Worm (Caenorhabditis elegans) whole organism, L4 larva: ENCODE results near the gene spo-11.

Experiments used
- D1046.2 ChIP-seq: fragments of 200-800 bp; sonication (Bioruptor generic); IDR thresholded peaks from 2 replicates; pipeline ENCODE4 v1.3.6; 2022; ENCODE audit warnings: missing genetic modification characterization, missing compliant biosample characterization
- F26F4.8 ChIP-seq: fragments of 200-800 bp; sonication (Bioruptor generic); conservative IDR thresholded peaks from 2 replicates; pipeline ENCODE4 v1.3.6; 2022; ENCODE audit warnings: missing genetic modification characterization, missing compliant biosample characterization
- F49E8.2 ChIP-seq: sonication (generic microtip); optimal IDR thresholded peaks from 2 replicates; lab custom pipeline; 2016; ENCODE audit warnings: missing compliant biosample characterization, mild to moderate bottlenecking, missing genetic modification characterization, borderline replicate concordance
- R02D3.7 ChIP-seq: fragments of 150-350 bp; sonication (generic microtip); optimal IDR thresholded peaks from 3 replicates; lab custom pipeline; 2014; ENCODE audit warnings: missing biosample characterization, missing genetic modification characterization
- T26A8.4 ChIP-seq: fragments of 200-800 bp; sonication (Bioruptor generic); IDR thresholded peaks from 2 replicates; pipeline ENCODE4 v1.3.6; 2022; ENCODE audit warnings: missing genetic modification characterization, missing compliant biosample characterization
- ZK546.5 ChIP-seq, 2 experiments: sonication (generic microtip); optimal IDR thresholded peaks; 2 replicates each; lab custom pipeline; 2017; ENCODE audit warnings: missing biosample characterization in 2 of 2, missing genetic modification characterization in 2 of 2
- aly-2 ChIP-seq: sonication (generic microtip); optimal IDR thresholded peaks from 2 replicates; lab custom pipeline; 2018; ENCODE audit warnings: missing biosample characterization, missing genetic modification characterization
- attf-4 ChIP-seq: sonication (generic microtip); optimal IDR thresholded peaks from 3 replicates; lab custom pipeline; 2017; ENCODE audit warnings: missing biosample characterization, missing genetic modification characterization
- ceh-28 ChIP-seq: fragments of 150-350 bp; optimal IDR thresholded peaks from 2 replicates; lab custom pipeline; 2014; ENCODE audit warnings: missing biosample characterization, missing genetic modification reagents, missing genetic modification characterization
- ceh-32 ChIP-seq: sonication (generic microtip); optimal IDR thresholded peaks from 2 replicates; lab custom pipeline; 2016; ENCODE audit warnings: mild to moderate bottlenecking, missing genetic modification characterization, missing compliant biosample characterization; ENCODE audit not compliant: poor library complexity
- daf-12 ChIP-seq: fragments of 150-350 bp; optimal IDR thresholded peaks from 2 replicates; lab custom pipeline; 2014; ENCODE audit warnings: missing biosample characterization, missing genetic modification reagents, missing genetic modification characterization
- daf-16 ChIP-seq, 3 experiments: sonication (generic microtip); optimal IDR thresholded peaks; 2 replicates each; lab custom pipeline; 2016 to 2017; ENCODE audit warnings: missing genetic modification characterization in 3 of 3, missing genetic modification reagents in 3 of 3, mild to moderate bottlenecking in 2 of 3, missing compliant biosample characterization in 2 of 3, missing biosample characterization in 1 of 3, moderate library complexity in 1 of 3
- daf-8 ChIP-seq: fragments of 200-800 bp; sonication (Bioruptor generic); IDR thresholded peaks from 2 replicates; pipeline ENCODE4 v1.3.6; 2022; ENCODE audit warnings: missing genetic modification characterization, missing compliant biosample characterization
- dmd-6 ChIP-seq: fragments of 200-800 bp; sonication (Bioruptor generic); IDR thresholded peaks from 2 replicates; pipeline ENCODE4 v1.3.6; 2022; ENCODE audit warnings: missing genetic modification reagents, missing genetic modification characterization, missing compliant biosample characterization
- dve-1 ChIP-seq: sonication (generic microtip); optimal IDR thresholded peaks from 2 replicates; lab custom pipeline; 2017; ENCODE audit warnings: antibody characterized with exemption, mild to moderate bottlenecking, missing genetic modification characterization, missing compliant biosample characterization; ENCODE audit not compliant: insufficient read depth
- egl-27 ChIP-seq: sonication (generic microtip); optimal IDR thresholded peaks from 3 replicates; lab custom pipeline; 2017; ENCODE audit warnings: missing biosample characterization, missing genetic modification reagents, missing genetic modification characterization
- fkh-10 ChIP-seq: fragments of 150-350 bp; optimal IDR thresholded peaks from 2 replicates; lab custom pipeline; 2014; ENCODE audit warnings: missing biosample characterization, missing genetic modification reagents, missing genetic modification characterization
- fos-1 ChIP-seq: fragments of 150-350 bp; optimal IDR thresholded peaks from 2 replicates; lab custom pipeline; 2014; ENCODE audit warnings: missing biosample characterization, missing genetic modification characterization
- hif-1 ChIP-seq, 2 experiments: sonication (generic microtip); optimal IDR thresholded peaks; 2 replicates each; lab custom pipeline; 2016 to 2017; ENCODE audit warnings: missing compliant biosample characterization in 2 of 2, missing genetic modification characterization in 2 of 2, missing genetic modification reagents in 2 of 2, missing genotype in 2 of 2, mild to moderate bottlenecking in 1 of 2
- hlh-11 ChIP-seq: fragments of 200-800 bp; sonication (Bioruptor generic); optimal IDR thresholded peaks from 2 replicates; lab custom pipeline; 2018; ENCODE audit warnings: mild to moderate bottlenecking, missing genetic modification characterization, missing compliant biosample characterization
- hlh-30 ChIP-seq: sonication (generic microtip); optimal IDR thresholded peaks from 2 replicates; lab custom pipeline; 2017; ENCODE audit warnings: antibody characterized with exemption, mild to moderate bottlenecking, missing genetic modification characterization, missing compliant biosample characterization; ENCODE audit not compliant: insufficient read depth
- jun-1 ChIP-seq: fragments of 150-350 bp; optimal IDR thresholded peaks from 2 replicates; lab custom pipeline; 2014; ENCODE audit warnings: missing biosample characterization, missing genetic modification reagents, missing genetic modification characterization
- lin-1 ChIP-seq: fragments of 200-800 bp; sonication (Bioruptor generic); IDR thresholded peaks from 2 replicates; pipeline ENCODE4 v1.3.6; 2022; ENCODE audit warnings: missing genetic modification reagents, missing genetic modification characterization, missing compliant biosample characterization
- lir-3 ChIP-seq: sonication (generic microtip); optimal IDR thresholded peaks from 2 replicates; lab custom pipeline; 2016; ENCODE audit warnings: mild to moderate bottlenecking, missing genetic modification characterization, missing compliant biosample characterization
- madf-9 ChIP-seq: fragments of 200-800 bp; sonication (Bioruptor generic); conservative IDR thresholded peaks from 2 replicates; pipeline ENCODE4 v1.3.6; 2022; ENCODE audit warnings: missing genetic modification reagents, missing genetic modification characterization, missing compliant biosample characterization
- mes-2 ChIP-seq: sonication (generic microtip); optimal IDR thresholded peaks from 2 replicates; lab custom pipeline; 2016; ENCODE audit warnings: missing genotype, mild to moderate bottlenecking, missing genetic modification characterization, missing compliant biosample characterization; ENCODE audit not compliant: poor library complexity, severe bottlenecking
- mxl-3 ChIP-seq: fragments of 200-800 bp; sonication (Bioruptor generic); optimal IDR thresholded peaks from 2 replicates; lab custom pipeline; 2018; ENCODE audit warnings: mild to moderate bottlenecking, missing genetic modification characterization, missing compliant biosample characterization
- nhr-237 ChIP-seq: sonication (generic microtip); optimal IDR thresholded peaks from 2 replicates; lab custom pipeline; 2017; ENCODE audit warnings: missing biosample characterization, missing genetic modification characterization
- nhr-25 ChIP-seq: sonication (generic microtip); optimal IDR thresholded peaks from 2 replicates; lab custom pipeline; 2017; ENCODE audit warnings: missing genetic modification characterization, mild to moderate bottlenecking, missing compliant biosample characterization, antibody characterized with exemption, moderate library complexity, borderline replicate concordance; ENCODE audit not compliant: insufficient read depth
- pha-4 ChIP-seq, 2 experiments: fragments of 150-350 bp in 1 of 2; fragments of 200-800 bp in 1 of 2; sonication (Bioruptor generic) in 1 of 2; IDR thresholded peaks in 1 of 2; optimal IDR thresholded peaks in 1 of 2; 2 replicates each; pipeline versions ENCODE4 v1.3.6 to Lab custom; 2014 to 2022; ENCODE audit warnings: missing genetic modification characterization in 2 of 2, missing genetic modification reagents in 2 of 2, missing biosample characterization in 1 of 2, missing compliant biosample characterization in 1 of 2
- pqm-1 ChIP-seq: sonication (generic microtip); optimal IDR thresholded peaks from 2 replicates; lab custom pipeline; 2017; ENCODE audit warnings: missing biosample characterization, missing genetic modification characterization
- saeg-2 ChIP-seq: fragments of 200-800 bp; sonication (Bioruptor generic); IDR thresholded peaks from 2 replicates; pipeline ENCODE4 v1.3.6; 2022; ENCODE audit warnings: missing genetic modification reagents, missing genetic modification characterization, missing compliant biosample characterization
- set-16 ChIP-seq: fragments of 200-800 bp; sonication (Bioruptor generic); IDR thresholded peaks from 2 replicates; pipeline ENCODE4 v1.3.6; 2022; ENCODE audit warnings: missing genetic modification reagents, missing genetic modification characterization, missing compliant biosample characterization
- skn-1 ChIP-seq: fragments of 150-350 bp; optimal IDR thresholded peaks from 2 replicates; lab custom pipeline; 2014; ENCODE audit warnings: missing biosample characterization, missing genetic modification characterization
- spr-3 ChIP-seq: fragments of 200-800 bp; sonication (Bioruptor generic); optimal IDR thresholded peaks from 2 replicates; lab custom pipeline; 2018; ENCODE audit warnings: mild to moderate bottlenecking, missing genetic modification characterization, missing compliant biosample characterization
- tra-1 ChIP-seq: fragments of 200-800 bp; sonication (Bioruptor generic); IDR thresholded peaks from 2 replicates; pipeline ENCODE4 v1.3.6; 2022; ENCODE audit warnings: missing genetic modification reagents, missing genetic modification characterization, missing compliant biosample characterization
- unc-39 ChIP-seq: sonication (generic microtip); optimal IDR thresholded peaks from 2 replicates; lab custom pipeline; 2017; ENCODE audit warnings: missing biosample characterization, missing genetic modification characterization
- unc-62 ChIP-seq, 3 experiments: fragments of 150-350 bp in 1 of 3; sonication (generic microtip); optimal IDR thresholded peaks in 2 of 3; peaks in 1 of 3; 1 replicate in 1 of 3; 2 replicates in 2 of 3; lab custom pipeline; 2014 to 2017; ENCODE audit warnings: missing biosample characterization in 3 of 3, missing genetic modification characterization in 3 of 3, missing genetic modification reagents in 3 of 3, missing genotype in 1 of 3
- vab-7 ChIP-seq: fragments of 200-800 bp; sonication (Bioruptor generic); IDR thresholded peaks from 2 replicates; pipeline ENCODE4 v1.3.6; 2022; ENCODE audit warnings: missing genetic modification reagents, missing genetic modification characterization, missing compliant biosample characterization
- zfp-2 ChIP-seq: sonication (generic microtip); optimal IDR thresholded peaks from 2 replicates; lab custom pipeline; 2016; ENCODE audit warnings: mild to moderate bottlenecking, missing genetic modification characterization, missing compliant biosample characterization

Gene spo-11

ce11 chrIV:11118837-11119491 lies 5.7 kb downstream of the spo-11 start, which contains the start of the genes imp-2 and enpl-1 (continued):
- TF ChIP-seq D1046.2 (no peak), unc-62 (GFP tag; optimal IDR thresholded peaks at IDR 0.05 in 1 of 2; lab: Kevin White, UChicago) (peak in 1 of 2 experiments; percentile 96), unc-62 (tag; optimal IDR thresholded peaks at IDR 0.05; lab: Kevin White, UChicago) (no peak), zfp-2 (tag; lab: Kevin White, UChicago) (peak; percentile 16), saeg-2 (peak; percentile 78), pha-4 (GFP tag; IDR thresholded peaks at IDR 0.05; lab: Robert Waterston, UW) (peak; percentile 89), pha-4 (tag; optimal IDR thresholded peaks at IDR 0.05; lab: Kevin White, UChicago) (peak; percentile 33), mes-2 (tag; lab: Kevin White, UChicago) (peak; percentile 83), nhr-25 (tag; lab: Kevin White, UChicago) (peak; percentile 65), ceh-28 (tag; lab: Kevin White, UChicago) (no peak), jun-1 (tag; lab: Kevin White, UChicago) (peak; percentile 71), ZK546.5 (tag; optimal IDR thresholded peaks at IDR 0.05; lab: Kevin White, UChicago) (peak in 1 of 2 experiments; percentile 44), dmd-6 (peak; percentile 88), dve-1 (tag; lab: Kevin White, UChicago) (peak; percentile 93), hif-1 (tag; optimal IDR thresholded peaks at IDR 0.05; lab: Kevin White, UChicago) (peak; percentile 18 to 69), tra-1 (GFP tag; lab: Robert Waterston, UW) (peak; percentile 49; the same call in 1 of the 2 replicates)

- TF ChIP-seq R02D3.7 (tag; lab: Kevin White, UChicago) (no peak), ceh-32 (tag; lab: Kevin White, UChicago) (no peak), spr-3 (no peak)
These were observed 12.0 kb downstream of the spo-11 start, which contains the start of gene clc-9 for ce11 chrIV:11112641-11113040. TSS of gene clc-9 (plus strand) at chrIV:11112941.

ce11 chrIV:11111898-11112297 lies 12.8 kb downstream of the spo-11 start:
- TF ChIP-seq hlh-30 (tag; lab: Kevin White, UChicago): peak; percentile 36
- TF ChIP-seq fos-1: no peak
- TF ChIP-seq, all 104 proteins: peak for 1

ce11 chrIV:11110995-11111619 lies 13.6 kb downstream of the spo-11 start, which contains the start of gene rps-5:
TSS of gene rps-5 (minus strand) at chrIV:11111045.
- TF ChIP-seq lir-3 (tag; lab: Kevin White, UChicago): no peak
- no peak for TF ChIP-seq fkh-10 (GFP tag; lab: Kevin White, UChicago)
- no peak for TF ChIP-seq aly-2
- TF ChIP-seq lin-1: no peak
- TF ChIP-seq daf-16 (GFP tag; optimal IDR thresholded peaks at IDR 0.05; lab: Kevin White, UChicago): no peak
- no peak for TF ChIP-seq daf-16 (tag; optimal IDR thresholded peaks at IDR 0.05; lab: Kevin White, UChicago)
- no peak for TF ChIP-seq F49E8.2
- no peak for TF ChIP-seq set-16 (GFP tag; lab: Robert Waterston, UW)
- no peak for TF ChIP-seq F26F4.8 (GFP tag; lab: Robert Waterston, UW)
- no peak for TF ChIP-seq T26A8.4
- TF ChIP-seq daf-8 (GFP tag; lab: Robert Waterston, UW): no peak
- TF ChIP-seq unc-39 (tag; lab: Kevin White, UChicago): no peak
- peak; percentile 63 for TF ChIP-seq mes-2 (tag; lab: Kevin White, UChicago)
- no peak for TF ChIP-seq madf-9 (GFP tag; lab: Robert Waterston, UW)
- no peak for TF ChIP-seq tra-1 (GFP tag; lab: Robert Waterston, UW)
- TF ChIP-seq nhr-237 (tag; lab: Kevin White, UChicago): no peak
- no peak for TF ChIP-seq zfp-2 (tag; lab: Kevin White, UChicago)
- no peak for TF ChIP-seq daf-12 (tag; lab: Kevin White, UChicago)
- TF ChIP-seq attf-4 (tag; lab: Kevin White, UChicago): no peak
- peak; percentile 32 for TF ChIP-seq hlh-11 (tag; lab: Kevin White, UChicago)
- TF ChIP-seq spr-3: no peak
- no peak for TF ChIP-seq vab-7 (GFP tag; lab: Robert Waterston, UW)
- TF ChIP-seq pqm-1 (tag; lab: Kevin White, UChicago): no peak
- TF ChIP-seq skn-1 (tag; lab: Kevin White, UChicago): no peak
- TF ChIP-seq egl-27 (tag; lab: Kevin White, UChicago): no peak
- no peak for TF ChIP-seq jun-1 (tag; lab: Kevin White, UChicago)
- no peak for TF ChIP-seq mxl-3 (GFP tag; lab: Kevin White, UChicago)
